Fruit fly (Drosophila melanogaster) Kc167 (cell line): ENCODE results near the gene Nsun2.

Experiments used
- Myc ChIP-seq: fragments of >200 bp; optimal IDR thresholded peaks from 2 replicates; lab custom pipeline; 2017; ENCODE audit warnings: missing external identifiers
- Sin3A ChIP-seq: fragments of >200 bp; optimal IDR thresholded peaks from 2 replicates; lab custom pipeline; 2018; ENCODE audit warnings: missing external identifiers
- h ChIP-seq: fragments of >200 bp; optimal IDR thresholded peaks from 3 replicates; lab custom pipeline; 2018; ENCODE audit warnings: missing external identifiers
- insv ChIP-seq: fragments of >200 bp; optimal IDR thresholded peaks from 3 replicates; lab custom pipeline; 2018; ENCODE audit warnings: missing external identifiers
- psq ChIP-seq: fragments of >200 bp; optimal IDR thresholded peaks from 2 replicates; lab custom pipeline; 2017; ENCODE audit warnings: missing external identifiers
- ttk ChIP-seq: sonication (Bioruptor generic); optimal IDR thresholded peaks from 2 replicates; lab custom pipeline; 2017; ENCODE audit warnings: missing external identifiers

Gene Nsun2

dm6 chrX:4105830-4106233 lies 7.7 kb downstream of the Nsun2 start, which contains the start of gene cib:
Gene cib, plus strand, starts transcription at chrX:4106113.
- TF ChIP-seq ttk (lab: Kevin White, UChicago) (no peak), Sin3A (lab: Kevin White, UChicago) (no peak), h (no peak), insv (lab: Kevin White, UChicago) (no peak), psq (lab: Kevin White, UChicago) (no peak), Myc (lab: Kevin White, UChicago) (no peak)

- TF ChIP-seq h (no peak), insv (lab: Kevin White, UChicago) (no peak), psq (lab: Kevin White, UChicago) (no peak), ttk (lab: Kevin White, UChicago) (no peak), Sin3A (lab: Kevin White, UChicago) (no peak), Myc (lab: Kevin White, UChicago) (no peak)
Observed at dm6 chrX:4104132-4104531, 9.4 kb downstream of the Nsun2 start, which contains the start of the genes Xpac and brn. Gene Xpac, minus strand, starts transcription at chrX:4104197. Gene brn, plus strand, starts transcription at chrX:4104342.

dm6 chrX:4100824-4101368 lies 12.6 kb downstream of the Nsun2 start, which contains the start of the genes Cmtr1 and CG15375:
Gene Cmtr1, minus strand, starts transcription at chrX:4101031.
Gene CG15375, plus strand, starts transcription at chrX:4101318.
- TF ChIP-seq psq (lab: Kevin White, UChicago) (no peak), Sin3A (lab: Kevin White, UChicago) (no peak), ttk (lab: Kevin White, UChicago) (no peak), Myc (lab: Kevin White, UChicago) (no peak), insv (lab: Kevin White, UChicago) (no peak), h (no peak)

dm6 chrX:4089012-4089649 lies 24.4 kb downstream of the Nsun2 start:
- TF ChIP-seq ttk (lab: Kevin White, UChicago), result no peak
- TF ChIP-seq h, result no peak
- TF ChIP-seq Myc (lab: Kevin White, UChicago), result no peak

dm6 chrX:4075430-4075829 lies 38.1 kb downstream of the Nsun2 start, which contains the start of gene CG43689:
Gene CG43689, plus strand, starts transcription at chrX:4075743.
- TF ChIP-seq Sin3A (lab: Kevin White, UChicago) (no peak), h (no peak), ttk (lab: Kevin White, UChicago) (no peak), insv (lab: Kevin White, UChicago) (no peak), psq (lab: Kevin White, UChicago) (no peak), Myc (lab: Kevin White, UChicago) (no peak)

- TF ChIP-seq insv (lab: Kevin White, UChicago), result no peak
- TF ChIP-seq Sin3A (lab: Kevin White, UChicago), result no peak
- no peak for TF ChIP-seq Myc (lab: Kevin White, UChicago)
- no peak for TF ChIP-seq psq (lab: Kevin White, UChicago)
- TF ChIP-seq ttk (lab: Kevin White, UChicago), result no peak
- no peak for TF ChIP-seq h
Observed at dm6 chrX:4061502-4061901, 52.0 kb downstream of the Nsun2 start.
